Worm (Caenorhabditis elegans) whole organism, L2 larva: ENCODE data around the gene F21C10.10.

Experiments used
- egl-27 ChIP-seq: sonication (generic microtip); optimal IDR thresholded peaks from 3 replicates; lab custom pipeline; 2017; ENCODE audit warnings: missing biosample characterization, missing genetic modification reagents, missing genetic modification characterization
- elt-1 ChIP-seq: fragments of 150-350 bp; optimal IDR thresholded peaks from 2 replicates; lab custom pipeline; 2014; ENCODE audit warnings: missing biosample characterization, missing genetic modification characterization
- fos-1 ChIP-seq: fragments of 150-350 bp; optimal IDR thresholded peaks from 2 replicates; lab custom pipeline; 2014; ENCODE audit warnings: missing biosample characterization, missing genetic modification characterization
- ztf-11 ChIP-seq: sonication (generic microtip); optimal IDR thresholded peaks from 2 replicates; lab custom pipeline; 2017; ENCODE audit warnings: missing biosample characterization, missing genetic modification characterization

DNA sequence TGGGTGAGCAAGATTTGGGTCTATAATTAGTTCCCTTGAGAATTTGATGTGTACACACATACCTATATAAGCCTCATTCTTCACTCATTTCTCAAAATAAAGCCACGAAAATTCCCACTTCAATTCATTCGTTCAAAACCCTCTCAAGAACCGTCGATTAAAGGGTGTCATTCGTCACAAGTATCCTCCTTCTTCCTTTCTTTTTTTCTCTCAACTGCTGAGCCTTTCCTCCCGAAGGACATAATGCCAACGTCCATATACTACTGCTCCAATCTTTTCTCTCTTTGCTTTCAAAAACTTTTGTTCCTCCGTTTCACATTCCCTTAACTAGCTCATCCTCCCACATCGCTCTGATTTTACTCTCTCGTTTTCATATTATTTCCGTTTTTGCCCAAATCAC lies 3.9 kb upstream of the F21C10.10 start, which contains the start of gene T27E4.1:
- TF ChIP-seq ztf-11 (tag; lab: Kevin White, UChicago), result no peak
- no peak for TF ChIP-seq elt-1 (tag; lab: Kevin White, UChicago)
- no peak for TF ChIP-seq fos-1 (tag; lab: Kevin White, UChicago)
- no peak for TF ChIP-seq egl-27 (tag; lab: Kevin White, UChicago)
